Fruit fly (Drosophila melanogaster) whole organism, wandering third instar larva: ENCODE data around the gene VGlut.

Experiments
- Abd-B ChIP-seq: fragments of >200 bp; optimal IDR thresholded peaks from 2 replicates; lab custom pipeline; 2017; ENCODE audit warnings: missing biosample characterization, missing genetic modification characterization
- CG32264 ChIP-seq: fragments of 200-800 bp; sonication (Bioruptor generic); optimal IDR thresholded peaks from 2 replicates; lab custom pipeline; 2016; ENCODE audit warnings: missing biosample characterization, missing genetic modification characterization
- CG9705 ChIP-seq: fragments of 200-800 bp; sonication (Bioruptor generic); optimal IDR thresholded peaks from 2 replicates; lab custom pipeline; 2018; ENCODE audit warnings: missing biosample characterization, mild to moderate bottlenecking, missing genetic modification characterization
- CrebA ChIP-seq: fragments of 200-800 bp; sonication (Bioruptor generic); optimal IDR thresholded peaks from 2 replicates; lab custom pipeline; 2016; ENCODE audit warnings: missing biosample characterization, mild to moderate bottlenecking, missing genetic modification characterization, borderline replicate concordance
- Dfd ChIP-seq: fragments of >200 bp; optimal IDR thresholded peaks from 2 replicates; lab custom pipeline; 2017; ENCODE audit warnings: missing biosample characterization, missing genetic modification characterization
- GATAd ChIP-seq: sonication (Bioruptor generic); optimal IDR thresholded peaks from 2 replicates; lab custom pipeline; 2016; ENCODE audit warnings: missing biosample characterization, missing genetic modification characterization
- HLH106 ChIP-seq: fragments of 200-800 bp; optimal IDR thresholded peaks from 3 replicates; lab custom pipeline; 2019; ENCODE audit warnings: missing biosample characterization, mild to moderate bottlenecking, missing genetic modification characterization, moderate library complexity
- Hnf4 ChIP-seq: fragments of 200-800 bp; sonication (Bioruptor generic); optimal IDR thresholded peaks from 2 replicates; lab custom pipeline; 2016; ENCODE audit warnings: missing biosample characterization, mild to moderate bottlenecking, missing genetic modification characterization
- Hr78 ChIP-seq: fragments of >200 bp; optimal IDR thresholded peaks from 2 replicates; lab custom pipeline; 2017; ENCODE audit warnings: missing biosample characterization, missing genetic modification characterization
- N ChIP-seq: fragments of >200 bp; optimal IDR thresholded peaks from 2 replicates; lab custom pipeline; 2018; ENCODE audit warnings: missing biosample characterization, missing external identifiers, missing genetic modification characterization
- OdsH ChIP-seq: fragments of 200-800 bp; sonication (Bioruptor generic); optimal IDR thresholded peaks from 2 replicates; lab custom pipeline; 2016; ENCODE audit warnings: missing biosample characterization, mild to moderate bottlenecking, missing genetic modification characterization
- Sp1 ChIP-seq: fragments of 200-800 bp; sonication (Bioruptor generic); optimal IDR thresholded peaks from 3 replicates; lab custom pipeline; 2019; ENCODE audit warnings: missing biosample characterization, mild to moderate bottlenecking, missing genetic modification characterization, moderate library complexity
- Vsx2 ChIP-seq: fragments of 200-300, 225-300 bp; sonication (Bioruptor generic); optimal IDR thresholded peaks from 2 replicates; lab custom pipeline; 2018; ENCODE audit warnings: missing biosample characterization, missing genetic modification characterization; ENCODE audit not compliant: partially characterized antibody
- br ChIP-seq: fragments of 200-800 bp; sonication (Bioruptor generic); optimal IDR thresholded peaks from 2 replicates; lab custom pipeline; 2016; ENCODE audit warnings: missing biosample characterization, missing genetic modification characterization
- dl ChIP-seq, 2 experiments: fragments of 175-275, 200-275 bp in 1 of 2; fragments of 200-275 bp in 1 of 2; sonication (Bioruptor generic); optimal IDR thresholded peaks; lab custom pipeline; 2018; ENCODE audit warnings: mild to moderate bottlenecking in 2 of 2, missing biosample characterization in 2 of 2, missing genetic modification characterization in 2 of 2, moderate library complexity in 2 of 2; ENCODE audit not compliant: partially characterized antibody in 2 of 2, insufficient read depth in 1 of 2
- dsf ChIP-seq: sonication (Bioruptor generic); optimal IDR thresholded peaks from 2 replicates; lab custom pipeline; 2016; ENCODE audit warnings: missing biosample characterization, missing genetic modification characterization, borderline replicate concordance
- ey ChIP-seq: fragments of 200-800 bp; sonication (Bioruptor generic); optimal IDR thresholded peaks from 2 replicates; lab custom pipeline; 2016; ENCODE audit warnings: missing biosample characterization, missing genetic modification characterization
- foxo ChIP-seq, 2 experiments: fragments of 200-800 bp; sonication (Bioruptor generic); optimal IDR thresholded peaks; 2 replicates in 1 of 2; 3 replicates in 1 of 2; lab custom pipeline; 2016 to 2017; ENCODE audit warnings: missing biosample characterization in 2 of 2, missing genetic modification characterization in 2 of 2
- fru ChIP-seq: fragments of 200-800 bp; sonication (Bioruptor generic); optimal IDR thresholded peaks from 3 replicates; lab custom pipeline; 2016; ENCODE audit warnings: missing biosample characterization, mild to moderate bottlenecking, missing genetic modification characterization
- h ChIP-seq: fragments of 200-800 bp; sonication (Bioruptor generic); optimal IDR thresholded peaks from 3 replicates; lab custom pipeline; 2016; ENCODE audit warnings: missing biosample characterization, mild to moderate bottlenecking, missing genetic modification characterization
- jim ChIP-seq: fragments of 175-275, 200-325 bp; sonication (Bioruptor generic); optimal IDR thresholded peaks from 2 replicates; lab custom pipeline; 2016; ENCODE audit warnings: missing biosample characterization, mild to moderate bottlenecking, missing genetic modification characterization
- lola ChIP-seq: fragments of >200 bp; optimal IDR thresholded peaks from 2 replicates; lab custom pipeline; 2017; ENCODE audit warnings: missing biosample characterization, missing genetic modification characterization
- pan ChIP-seq: fragments of >200 bp; optimal IDR thresholded peaks from 2 replicates; lab custom pipeline; 2017
- rgr ChIP-seq: fragments of 200-800 bp; sonication (Bioruptor generic); optimal IDR thresholded peaks from 3 replicates; lab custom pipeline; 2016; ENCODE audit warnings: missing biosample characterization, mild to moderate bottlenecking, missing genetic modification characterization
- sage ChIP-seq: fragments of 200-800 bp; sonication (Bioruptor generic); optimal IDR thresholded peaks from 2 replicates; lab custom pipeline; 2016; ENCODE audit warnings: missing biosample characterization, mild to moderate bottlenecking, missing genetic modification characterization
- sv ChIP-seq: fragments of 200-800 bp; sonication (Bioruptor generic); optimal IDR thresholded peaks from 3 replicates; lab custom pipeline; 2016; ENCODE audit warnings: missing biosample characterization, missing genetic modification characterization
- tai ChIP-seq: sonication (Bioruptor generic); optimal IDR thresholded peaks from 2 replicates; lab custom pipeline; 2016; ENCODE audit warnings: missing biosample characterization, missing genetic modification characterization
- usp ChIP-seq: fragments of >200 bp; optimal IDR thresholded peaks from 2 replicates; lab custom pipeline; 2017; ENCODE audit warnings: missing biosample characterization, missing genetic modification characterization
- woc ChIP-seq: sonication (Bioruptor generic); optimal IDR thresholded peaks from 2 replicates; lab custom pipeline; 2016; ENCODE audit warnings: missing biosample characterization, mild to moderate bottlenecking, missing genetic modification characterization

VGlut gene

dm6 chr2L:2434222-2434621 is 34.1 kb downstream of the VGlut start:
- TF ChIP-seq Sp1 (GFP tag; lab: Kevin White, UChicago) (no peak), Dfd (GFP tag; lab: Kevin White, UChicago) (no peak), lola (GFP tag; lab: Kevin White, UChicago) (no peak), woc (GFP tag; lab: Kevin White, UChicago) (no peak), tai (GFP tag; lab: Kevin White, UChicago) (no peak), sv (no peak)

- TF ChIP-seq foxo (GFP tag; optimal IDR thresholded peaks at IDR 0.05; lab: Kevin White, UChicago) = peak in 1 of 2 experiments; percentile 9
- TF ChIP-seq h (GFP tag; lab: Kevin White, UChicago) = peak; percentile 36
- TF ChIP-seq fru (GFP tag; lab: Kevin White, UChicago) = peak; percentile 6
- no peak for TF ChIP-seq Vsx2
Observed at dm6 chr2L:2436258-2436657, 36.2 kb downstream of the VGlut start.

- TF ChIP-seq foxo (GFP tag; optimal IDR thresholded peaks at IDR 0.05; lab: Kevin White, UChicago) (no peak), tai (GFP tag; lab: Kevin White, UChicago) (no peak), OdsH (GFP tag; lab: Kevin White, UChicago) (no peak), sv (no peak), dsf (GFP tag; lab: Kevin White, UChicago) (no peak), CG9705 (no peak), HLH106 (tag; lab: Kevin White, UChicago) (no peak), usp (GFP tag; lab: Kevin White, UChicago) (no peak), Hr78 (no peak), CG32264 (no peak), CrebA (no peak), ey (GFP tag; lab: Kevin White, UChicago) (no peak), pan (lab: Kevin White, UChicago) (no peak), Dfd (GFP tag; lab: Kevin White, UChicago) (no peak), sage (GFP tag; lab: Kevin White, UChicago) (no peak), fru (GFP tag; lab: Kevin White, UChicago) (no peak), jim (GFP tag; lab: Kevin White, UChicago) (no peak)
Observed at dm6 chr2L:2438640-2439276, 38.7 kb downstream of the VGlut start.

dm6 chr2L:2448514-2448913 is 48.4 kb downstream of the VGlut start:
- TF ChIP-seq ey (GFP tag; lab: Kevin White, UChicago) (no peak), pan (lab: Kevin White, UChicago) (no peak), Vsx2 (peak; percentile 1), CG9705 (no peak), Dfd (GFP tag; lab: Kevin White, UChicago) (no peak), N (GFP tag; lab: Kevin White, UChicago) (no peak), foxo (GFP tag; optimal IDR thresholded peaks at IDR 0.05; lab: Kevin White, UChicago) (no peak), Abd-B (no peak), Sp1 (GFP tag; lab: Kevin White, UChicago) (no peak)

- no peak for TF ChIP-seq N (GFP tag; lab: Kevin White, UChicago)
- TF ChIP-seq Dfd (GFP tag; lab: Kevin White, UChicago) = no peak
- TF ChIP-seq lola (GFP tag; lab: Kevin White, UChicago) = no peak
- TF ChIP-seq rgr = no peak
- TF ChIP-seq Hnf4 = no peak
- no peak for TF ChIP-seq dsf (GFP tag; lab: Kevin White, UChicago)
- TF ChIP-seq sv = no peak
- no peak for TF ChIP-seq usp (GFP tag; lab: Kevin White, UChicago)
- TF ChIP-seq ey (GFP tag; lab: Kevin White, UChicago) = no peak
- no peak for TF ChIP-seq dl (GFP tag; optimal IDR thresholded peaks at IDR 0.05; lab: Kevin White, UChicago; ENCODE audit: insufficient read depth in 1 of 2, partially characterized antibody in 2 of 2)
- TF ChIP-seq CG9705 = no peak
- TF ChIP-seq GATAd (GFP tag; lab: Kevin White, UChicago) = no peak
- no peak for TF ChIP-seq br
Observed at dm6 chr2L:2449665-2450064, 49.6 kb downstream of the VGlut start.
